Worm (Caenorhabditis elegans) whole organism, dauer: ENCODE measurements around the gene cng-1.

Experiments used
- unc-62 ChIP-seq: sonication (generic microtip); optimal IDR thresholded peaks from 2 replicates; lab custom pipeline; 2017; ENCODE audit warnings: missing biosample characterization, missing genetic modification reagents, missing genetic modification characterization

The cng-1 gene

DNA sequence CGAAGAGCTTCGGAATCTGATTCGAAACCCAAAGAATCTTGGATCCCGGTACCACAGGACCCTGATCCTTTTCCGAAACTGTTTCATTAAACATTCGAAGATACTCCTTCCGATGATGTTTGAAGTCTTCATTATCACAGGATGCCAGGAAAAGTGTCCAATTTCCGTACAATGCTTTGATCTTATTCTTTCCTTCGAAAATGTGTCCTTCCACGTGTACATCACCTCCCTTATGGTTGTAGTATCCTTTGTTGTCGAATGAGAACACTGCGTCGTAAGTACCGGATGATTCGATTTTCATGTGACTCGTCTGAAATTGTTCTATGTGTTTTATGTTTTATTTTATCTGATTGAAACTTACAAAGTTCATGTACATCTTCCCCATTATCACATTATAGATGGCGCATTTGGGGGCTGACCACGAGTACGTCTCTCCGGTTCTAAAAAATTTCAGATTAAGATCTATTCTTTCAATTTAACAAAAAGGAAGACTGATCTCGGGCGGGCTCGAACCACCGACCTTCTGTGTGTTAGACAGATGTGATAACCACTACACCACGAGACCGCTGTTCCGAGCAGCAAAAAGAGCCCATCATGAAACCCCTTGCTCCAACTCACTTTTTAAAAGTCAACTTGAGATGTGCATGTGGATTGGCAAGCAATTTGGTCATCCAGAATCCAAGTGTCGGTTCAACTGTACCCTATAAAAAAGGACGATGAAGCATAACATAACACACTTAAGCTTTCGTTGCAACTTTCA is 18.6 kb downstream of the cng-1 start:
- no peak for TF ChIP-seq unc-62 (GFP tag; lab: Kevin White, UChicago)

DNA sequence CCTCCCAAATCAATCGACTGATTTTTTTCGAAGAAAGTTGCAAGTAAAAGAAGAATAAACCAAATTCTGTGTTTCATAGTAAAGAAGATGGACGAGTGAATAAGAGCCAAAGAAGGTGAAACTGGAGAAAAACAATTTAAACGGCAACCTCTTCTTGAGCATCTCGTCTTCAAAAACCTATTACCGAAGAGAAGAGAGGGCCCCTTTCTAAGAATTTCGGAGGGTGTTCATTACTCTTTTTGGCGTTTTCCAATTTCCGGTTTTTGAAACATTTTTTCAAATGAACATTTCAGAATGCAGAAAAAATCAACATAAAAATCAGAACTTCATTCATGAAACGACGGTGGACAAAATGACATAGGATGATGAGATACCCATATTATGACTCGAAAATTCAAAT is 19.7 kb downstream of the cng-1 start, which contains the start of gene nmr-2:
TSS of gene nmr-2 (minus strand) at position 101 of the 400 bp plus-strand sequence.
- TF ChIP-seq unc-62 (GFP tag; lab: Kevin White, UChicago), result no peak

DNA sequence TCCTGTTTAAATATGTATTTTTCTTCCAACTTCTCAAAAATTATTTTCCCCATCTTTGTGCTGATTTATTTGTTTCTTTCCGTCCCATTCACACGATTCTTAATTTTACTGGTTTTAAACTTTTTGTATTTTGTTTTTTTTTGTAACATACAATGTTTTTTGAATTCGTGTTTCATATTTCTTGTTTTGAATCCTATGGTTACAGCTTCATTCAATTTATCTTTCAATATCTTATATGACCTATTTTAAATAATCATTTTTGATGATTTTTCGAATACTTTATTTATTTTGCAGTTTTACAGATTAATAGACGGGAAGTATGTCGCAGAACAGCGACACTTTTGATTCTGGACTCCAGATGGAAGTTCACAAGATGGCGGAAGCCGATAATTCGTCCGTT is 26.5 kb downstream of the cng-1 start, which contains the start of gene hrde-2:
TSS of gene hrde-2 (plus strand) at position 301 of the 400 bp plus-strand sequence.
- TF ChIP-seq unc-62 (GFP tag; lab: Kevin White, UChicago), result no peak

DNA sequence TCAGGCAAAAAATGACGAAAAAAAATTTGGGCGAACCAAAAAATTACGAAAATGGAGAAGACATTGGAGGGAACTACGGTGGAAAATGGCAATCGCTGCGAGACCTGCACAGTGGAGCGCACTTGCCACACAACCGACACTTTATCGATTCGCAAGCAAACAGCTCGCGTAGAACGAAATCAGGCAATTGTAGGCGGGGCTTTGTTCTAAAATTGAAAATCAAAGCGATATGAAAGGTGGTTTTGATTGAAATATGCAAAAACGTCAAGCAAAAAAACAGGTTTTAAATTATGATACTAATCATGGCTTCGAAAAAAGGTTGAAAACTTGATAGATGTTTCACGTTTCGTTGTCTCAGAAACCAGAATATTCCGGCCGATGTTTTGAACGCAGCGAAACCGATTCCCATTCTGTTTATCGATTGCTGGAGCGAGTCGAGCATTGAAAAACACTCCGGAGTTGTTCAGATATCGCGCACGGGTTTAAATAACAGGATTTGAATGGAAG is 29.0 kb downstream of the cng-1 start, which contains the start of the genes fib-1 and mut-15:
TSS of gene fib-1 (minus strand) at position 40 of the 507 bp plus-strand sequence.
TSS of gene mut-15 (plus strand) at position 360 of the 507 bp plus-strand sequence.
- no peak for TF ChIP-seq unc-62 (GFP tag; lab: Kevin White, UChicago)

DNA sequence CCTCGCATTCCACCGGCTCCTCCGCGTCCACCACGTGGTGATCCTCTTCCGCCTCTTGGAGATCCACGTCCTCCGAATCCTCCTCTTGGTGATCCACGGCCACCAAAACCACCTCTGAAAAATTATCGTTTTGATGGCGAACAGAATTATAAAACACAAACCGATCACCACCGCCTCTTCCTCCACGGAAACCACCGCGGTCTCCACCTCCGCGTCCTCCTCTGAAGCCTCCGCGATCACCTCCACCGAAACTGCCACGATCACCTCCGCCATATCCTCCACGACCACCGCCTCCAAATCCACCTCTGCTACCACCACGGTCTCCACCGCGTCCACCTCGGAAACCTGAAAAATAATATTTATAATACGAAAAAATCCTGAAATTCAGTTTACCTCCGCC is 29.7 kb downstream of the cng-1 start:
- no peak for TF ChIP-seq unc-62 (GFP tag; lab: Kevin White, UChicago)

DNA sequence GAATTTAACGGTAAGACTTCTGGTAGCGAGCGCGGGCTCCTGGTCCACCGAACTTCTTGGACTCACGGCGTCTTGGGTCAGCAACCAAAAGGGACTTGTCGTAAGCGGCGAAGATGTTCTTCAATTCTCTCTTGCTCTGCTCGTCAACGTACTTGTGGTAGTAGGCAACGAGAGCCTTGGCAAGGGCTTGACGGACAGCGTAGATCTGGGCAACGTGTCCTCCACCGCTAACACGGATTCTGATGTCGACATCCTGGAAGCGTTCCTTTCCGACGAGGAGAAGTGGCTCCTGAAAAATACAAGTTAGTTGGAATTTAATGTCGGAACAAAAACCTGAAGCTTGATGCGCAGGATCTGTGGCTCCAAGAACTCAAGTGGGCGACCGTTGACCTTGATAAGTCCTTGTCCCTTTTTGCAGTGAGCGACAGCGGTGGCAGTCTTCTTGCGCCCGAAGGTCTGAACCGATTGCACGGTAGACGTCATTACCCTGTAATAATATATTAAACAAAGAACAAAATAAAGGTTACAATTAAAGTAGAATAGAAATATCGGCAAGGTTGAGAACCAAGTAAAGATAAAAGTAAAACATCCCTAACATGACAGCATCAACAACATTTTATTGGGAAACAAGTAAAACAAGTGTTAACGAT is 31.1 kb downstream of the cng-1 start, which contains the start of gene rps-16:
TSS of gene rps-16 (minus strand) at position 487 of the 650 bp plus-strand sequence.
- TF ChIP-seq unc-62 (GFP tag; lab: Kevin White, UChicago), result no peak

DNA sequence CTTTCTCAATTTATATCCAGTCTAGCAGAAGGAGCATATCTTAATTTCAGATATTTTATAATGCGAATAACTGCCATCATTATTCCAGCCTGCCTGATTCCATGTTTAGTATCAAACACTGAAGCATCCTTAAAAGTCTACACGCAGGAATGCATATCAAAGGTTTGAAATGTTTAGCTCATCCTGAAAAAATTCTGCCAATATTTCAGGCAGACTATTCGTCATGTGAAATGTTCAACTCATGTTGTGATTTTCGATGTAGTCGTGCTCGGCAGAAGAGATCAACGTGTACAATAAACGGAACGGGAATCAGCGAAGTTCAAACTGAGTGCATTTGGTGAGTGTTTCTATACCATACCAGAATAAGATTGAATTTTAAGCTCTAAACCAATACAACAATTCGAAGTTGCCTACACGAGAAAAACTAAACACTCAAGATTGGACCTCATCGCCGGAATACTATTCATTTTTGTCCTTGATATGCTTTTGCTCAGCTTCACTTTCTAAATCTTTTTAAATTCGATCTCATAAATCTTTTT is 31.7 kb downstream of the cng-1 start, which contains the start of gene T01C3.11:
TSS of gene T01C3.11 (plus strand) at position 51 of the 539 bp plus-strand sequence.
- TF ChIP-seq unc-62 (GFP tag; lab: Kevin White, UChicago), result no peak

DNA sequence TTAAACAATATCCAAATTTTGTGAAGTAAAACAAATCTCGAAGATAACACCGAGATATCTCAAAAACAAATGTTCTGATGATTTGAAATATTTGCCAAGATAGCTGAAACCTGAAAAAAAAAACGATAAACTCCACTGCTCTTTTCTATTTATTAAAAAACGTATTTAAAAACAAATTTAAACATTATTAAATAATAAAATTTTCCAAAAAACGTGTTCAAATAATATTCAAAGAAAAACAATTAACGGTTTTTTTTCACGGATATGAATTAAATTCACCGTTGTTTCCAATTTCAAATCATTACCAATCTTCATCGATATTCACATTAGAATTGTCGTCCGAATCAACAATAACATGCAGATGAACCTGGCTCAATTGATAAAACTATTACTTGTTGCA is 35.0 kb downstream of the cng-1 start, which contains the start of gene irld-14:
TSS of gene irld-14 (plus strand) at position 301 of the 400 bp plus-strand sequence.
- TF ChIP-seq unc-62 (GFP tag; lab: Kevin White, UChicago), result no peak

DNA sequence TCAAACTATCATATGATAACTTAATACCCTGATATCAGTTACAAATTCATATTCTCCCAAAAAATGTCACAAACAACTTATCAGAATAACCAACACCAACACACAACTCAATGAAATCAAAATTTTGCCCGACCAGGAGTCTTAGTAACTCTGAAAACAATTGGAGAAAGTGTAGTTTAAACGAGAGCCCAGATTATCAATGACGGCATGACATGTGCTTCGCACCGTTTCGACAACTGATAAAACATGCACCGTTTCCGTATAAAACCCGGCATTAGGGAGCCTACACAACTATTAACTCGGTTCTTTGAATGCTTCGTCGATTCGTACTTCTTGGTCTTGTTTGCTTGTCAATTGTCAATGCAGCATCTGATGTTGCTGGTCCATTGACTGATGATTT is 37.7 kb downstream of the cng-1 start, which contains the start of gene fil-1:
TSS of gene fil-1 (plus strand) at position 219 of the 400 bp plus-strand sequence.
- TF ChIP-seq unc-62 (GFP tag; lab: Kevin White, UChicago), result no peak

DNA sequence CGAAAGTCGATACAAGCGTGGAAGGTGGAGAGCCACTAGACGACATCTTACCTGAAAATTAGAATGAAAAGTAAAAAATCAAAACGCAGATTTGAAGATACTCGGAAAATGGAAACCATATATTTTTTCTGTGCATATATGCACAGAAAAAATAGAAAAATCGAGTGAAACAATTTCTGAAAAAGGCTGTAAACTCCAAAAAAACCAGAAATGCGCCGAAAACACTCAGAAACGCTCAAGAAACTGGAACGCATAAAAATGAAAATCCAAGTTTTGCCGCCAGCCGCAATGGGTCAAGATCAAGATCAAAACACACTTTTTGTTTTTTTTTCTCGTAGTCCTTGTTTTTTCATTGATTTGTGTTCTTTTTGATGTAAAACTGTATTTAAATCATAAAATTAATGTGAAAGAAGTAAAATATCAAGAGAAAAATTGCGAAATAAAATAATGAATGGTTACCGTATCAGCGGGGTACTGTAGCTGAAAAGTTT is 38.6 kb downstream of the cng-1 start, which contains the start of gene T01C3.3:
TSS of gene T01C3.3 (minus strand) at position 51 of the 491 bp plus-strand sequence.
- TF ChIP-seq unc-62 (GFP tag; lab: Kevin White, UChicago), result no peak

DNA sequence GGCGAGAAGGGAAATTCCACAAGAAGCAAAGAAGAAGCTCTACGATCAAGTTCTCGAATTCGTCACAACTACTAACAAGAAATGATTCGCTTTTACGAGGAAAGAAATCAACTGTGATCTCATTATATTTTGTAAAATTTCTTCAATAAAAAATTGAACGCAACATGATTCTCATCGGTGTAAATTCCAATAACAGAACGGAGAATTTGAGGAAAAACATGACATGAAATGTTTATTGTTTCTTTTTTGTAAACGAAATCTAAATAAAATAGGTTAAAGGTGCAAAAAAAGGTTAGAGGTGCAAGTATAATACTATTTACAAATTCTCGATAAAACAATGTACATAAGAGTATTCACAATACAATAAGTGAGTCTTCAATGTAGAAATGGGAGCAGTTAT is 39.8 kb downstream of the cng-1 start:
- no peak for TF ChIP-seq unc-62 (GFP tag; lab: Kevin White, UChicago)

DNA sequence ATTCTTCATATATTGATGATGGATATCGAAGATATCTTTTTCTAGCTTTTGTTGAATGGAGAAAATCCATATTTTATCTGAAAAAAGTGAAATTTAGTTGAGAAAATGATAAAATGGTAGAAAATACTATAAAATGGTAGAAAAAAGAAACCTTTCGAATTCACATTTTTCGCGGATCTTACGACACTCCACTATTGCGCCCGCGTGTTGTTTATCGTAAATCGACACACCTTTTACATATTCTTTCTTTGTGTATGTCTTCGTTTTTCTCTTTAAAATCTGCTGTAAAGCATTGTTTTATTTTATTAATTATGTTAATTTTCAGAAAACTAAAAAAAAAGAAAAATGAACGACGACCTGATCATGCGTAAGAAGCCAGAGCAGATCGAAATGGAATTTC is 40.4 kb downstream of the cng-1 start, which contains the start of the genes cdt-2 and T01C3.2:
TSS of gene cdt-2 (minus strand) at position 284 of the 400 bp plus-strand sequence.
TSS of gene T01C3.2 (plus strand) at position 326 of the 400 bp plus-strand sequence.
- no peak for TF ChIP-seq unc-62 (GFP tag; lab: Kevin White, UChicago)

DNA sequence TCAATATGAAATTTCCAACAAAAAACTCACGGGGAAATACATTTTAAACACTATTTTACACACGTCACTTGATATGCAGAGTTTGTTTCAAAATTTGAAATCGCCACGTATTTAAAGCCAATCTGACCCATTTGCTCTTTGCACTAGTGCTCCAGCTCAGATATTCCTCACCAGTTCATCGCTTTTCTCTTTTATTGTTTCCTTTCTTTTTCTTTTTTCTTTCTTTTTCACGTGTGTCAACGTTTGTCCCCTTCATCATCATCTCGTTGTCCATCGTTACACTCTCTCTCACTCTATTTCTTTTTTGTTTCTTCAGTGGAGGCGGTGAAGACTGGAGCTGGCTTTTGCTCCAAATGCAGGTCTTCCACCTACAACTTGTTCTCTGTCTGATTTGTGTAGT is 46.7 kb downstream of the cng-1 start, which contains the start of gene F02D8.4:
TSS of gene F02D8.4 (plus strand) at position 301 of the 400 bp plus-strand sequence.
- no peak for TF ChIP-seq unc-62 (GFP tag; lab: Kevin White, UChicago)

DNA sequence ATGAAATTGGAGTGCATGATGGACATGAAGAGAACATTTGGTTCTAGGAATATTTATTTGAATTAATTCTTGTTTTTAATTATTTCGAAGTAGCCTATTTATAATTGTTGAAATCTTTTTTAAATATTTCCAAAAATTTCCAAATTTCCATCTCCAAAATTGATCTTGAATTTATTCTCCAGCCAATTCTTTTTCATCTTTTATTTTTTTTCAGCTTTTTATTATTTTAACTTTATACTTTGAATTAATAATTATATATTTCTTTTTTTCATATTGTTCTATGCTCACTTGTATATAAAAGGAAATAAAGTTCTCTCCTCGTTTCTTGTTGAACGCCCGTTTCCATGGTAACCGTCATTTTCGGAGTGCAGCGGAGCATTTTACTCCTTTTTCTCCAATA is 51.3 kb downstream of the cng-1 start, which contains the start of gene xbx-1:
TSS of gene xbx-1 (plus strand) at position 301 of the 400 bp plus-strand sequence.
- TF ChIP-seq unc-62 (GFP tag; lab: Kevin White, UChicago), result no peak
